Worm (Caenorhabditis elegans) whole organism, early embryonic: Measurements from ENCODE around the gene srd-8.

Source experiments
- B0310.2 ChIP-seq: sonication (generic microtip); optimal IDR thresholded peaks from 2 replicates; lab custom pipeline; 2016; ENCODE audit warnings: mild to moderate bottlenecking, missing genetic modification characterization, missing compliant biosample characterization
- F13C5.2 ChIP-seq: sonication (generic microtip); optimal IDR thresholded peaks from 2 replicates; lab custom pipeline; 2017; ENCODE audit warnings: mild to moderate bottlenecking, missing genetic modification characterization, inconsistent platforms, missing compliant biosample characterization
- aly-1 ChIP-seq: sonication (generic microtip); optimal IDR thresholded peaks from 2 replicates; lab custom pipeline; 2016; ENCODE audit warnings: missing genetic modification characterization, missing compliant biosample characterization
- ama-1 ChIP-seq: fragments of 150-350 bp; optimal IDR thresholded peaks from 2 replicates; lab custom pipeline; 2014
- ceh-13 ChIP-seq: fragments of 200-800 bp; sonication (Bioruptor generic); optimal IDR thresholded peaks from 2 replicates; lab custom pipeline; 2018; ENCODE audit warnings: mild to moderate bottlenecking, missing genetic modification characterization, missing compliant biosample characterization
- ceh-36 ChIP-seq: sonication (generic microtip); optimal IDR thresholded peaks from 2 replicates; lab custom pipeline; 2016; ENCODE audit warnings: missing genetic modification characterization, inconsistent platforms, missing compliant biosample characterization
- ets-7 ChIP-seq: sonication (generic microtip); optimal IDR thresholded peaks from 2 replicates; lab custom pipeline; 2016; ENCODE audit warnings: missing genotype, missing genetic modification characterization, missing compliant biosample characterization
- flt-1 ChIP-seq: fragments of 200-800 bp; sonication (Bioruptor generic); IDR thresholded peaks from 2 replicates; pipeline ENCODE4 v1.3.6; 2022; ENCODE audit warnings: missing genetic modification characterization, missing compliant biosample characterization
- hmbx-1 ChIP-seq: sonication (generic microtip); optimal IDR thresholded peaks from 2 replicates; lab custom pipeline; 2016; ENCODE audit warnings: mild to moderate bottlenecking, missing genetic modification characterization, missing compliant biosample characterization
- hmg-4 ChIP-seq: fragments of 200-800 bp; sonication (Bioruptor generic); optimal IDR thresholded peaks from 2 replicates; lab custom pipeline; 2018; ENCODE audit warnings: mild to moderate bottlenecking, missing genetic modification characterization, missing compliant biosample characterization
- hnd-1 ChIP-seq: sonication (generic microtip); optimal IDR thresholded peaks from 2 replicates; lab custom pipeline; 2016; ENCODE audit warnings: missing genetic modification characterization, missing compliant biosample characterization
- pes-1 ChIP-seq: fragments of 200-800 bp; sonication (Bioruptor generic); IDR thresholded peaks from 2 replicates; pipeline ENCODE4 v1.3.6; 2022; ENCODE audit warnings: missing genetic modification reagents, missing genetic modification characterization, missing compliant biosample characterization
- scrt-1 ChIP-seq: fragments of 200-800 bp; sonication (Bioruptor generic); IDR thresholded peaks from 2 replicates; pipeline ENCODE4 v1.3.6; 2022; ENCODE audit warnings: missing genetic modification characterization, missing compliant biosample characterization
- sea-1 ChIP-seq: fragments of 200-800 bp; sonication (Bioruptor generic); conservative IDR thresholded peaks from 2 replicates; pipeline ENCODE4 v1.3.6; 2022; ENCODE audit warnings: missing genetic modification characterization, missing compliant biosample characterization
- tbx-11 ChIP-seq: fragments of 200-800 bp; sonication (Bioruptor generic); IDR thresholded peaks from 2 replicates; pipeline ENCODE4 v1.3.6; 2022; ENCODE audit warnings: missing genetic modification characterization, missing compliant biosample characterization
- tbx-37 ChIP-seq: fragments of 200-800 bp; sonication (Bioruptor generic); conservative IDR thresholded peaks from 2 replicates; pipeline ENCODE4 v1.3.6; 2022; ENCODE audit warnings: missing genetic modification reagents, missing genetic modification characterization, missing compliant biosample characterization
- tra-4 ChIP-seq: sonication (generic microtip); optimal IDR thresholded peaks from 2 replicates; lab custom pipeline; 2017; ENCODE audit warnings: missing genetic modification characterization, missing compliant biosample characterization

Gene srd-8

ce11 chrIV:5635551-5635950 lies 9.9 kb downstream of the srd-8 start, which contains the start of gene srd-13:
Gene srd-13, minus strand, starts transcription at chrIV:5635651.
- TF ChIP-seq tra-4 (tag; lab: Kevin White, UChicago) (no peak), sea-1 (GFP tag; lab: Robert Waterston, UW) (no peak), ceh-13 (GFP tag; lab: Kevin White, UChicago) (no peak), tbx-37 (GFP tag; lab: Robert Waterston, UW) (no peak), hnd-1 (tag; lab: Kevin White, UChicago) (no peak), F13C5.2 (tag; lab: Kevin White, UChicago) (no peak), B0310.2 (no peak)

DNA sequence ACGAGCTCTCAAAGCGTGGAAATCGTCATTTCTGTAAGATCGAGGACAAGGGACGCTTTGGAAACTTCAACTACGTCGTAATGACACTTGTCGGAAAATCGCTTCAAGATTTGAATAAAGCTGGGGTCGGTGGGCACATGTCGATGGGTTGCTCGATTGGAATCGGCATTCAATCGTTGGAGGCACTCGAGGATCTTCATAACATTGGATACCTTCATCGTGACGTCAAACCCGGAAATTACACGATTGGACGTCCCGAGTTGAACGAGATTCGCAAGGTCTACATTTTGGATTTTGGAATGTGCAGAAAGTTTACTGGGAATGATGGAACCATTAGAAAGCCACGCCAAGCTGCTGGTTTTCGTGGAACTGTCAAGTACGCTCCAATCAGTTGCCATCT lies 12.9 kb downstream of the srd-8 start:
- no peak for TF ChIP-seq pes-1 (GFP tag; lab: Robert Waterston, UW)
- no peak for TF ChIP-seq hmbx-1 (tag; lab: Kevin White, UChicago)
- TF ChIP-seq F13C5.2 (tag; lab: Kevin White, UChicago), result no peak
- no peak for TF ChIP-seq ets-7 (tag; lab: Kevin White, UChicago)
- no peak for TF ChIP-seq sea-1 (GFP tag; lab: Robert Waterston, UW)
- TF ChIP-seq ama-1 (lab: Kevin White, UChicago), result no peak
- no peak for TF ChIP-seq tbx-11
- TF ChIP-seq aly-1 (tag; lab: Kevin White, UChicago), result no peak
- TF ChIP-seq tbx-37 (GFP tag; lab: Robert Waterston, UW), result no peak
- no peak for TF ChIP-seq ceh-13 (GFP tag; lab: Kevin White, UChicago)
- TF ChIP-seq scrt-1 (GFP tag; lab: Robert Waterston, UW), result no peak
- no peak for TF ChIP-seq tra-4 (tag; lab: Kevin White, UChicago)
- TF ChIP-seq B0310.2, result no peak
- TF ChIP-seq hnd-1 (tag; lab: Kevin White, UChicago), result no peak
- no peak for TF ChIP-seq flt-1 (GFP tag; lab: Robert Waterston, UW)
- TF ChIP-seq hmg-4, result no peak

- no peak for TF ChIP-seq hmbx-1 (tag; lab: Kevin White, UChicago)
- TF ChIP-seq tbx-37 (GFP tag; lab: Robert Waterston, UW), result no peak
- no peak for TF ChIP-seq scrt-1 (GFP tag; lab: Robert Waterston, UW)
- TF ChIP-seq ceh-13 (GFP tag; lab: Kevin White, UChicago), result no peak
- TF ChIP-seq hnd-1 (tag; lab: Kevin White, UChicago), result no peak
- TF ChIP-seq sea-1 (GFP tag; lab: Robert Waterston, UW), result no peak
- no peak for TF ChIP-seq pes-1 (GFP tag; lab: Robert Waterston, UW)
- TF ChIP-seq F13C5.2 (tag; lab: Kevin White, UChicago), result no peak
- no peak for TF ChIP-seq tbx-11
- TF ChIP-seq aly-1 (tag; lab: Kevin White, UChicago), result no peak
- TF ChIP-seq B0310.2, result no peak
- TF ChIP-seq hmg-4, result no peak
- no peak for TF ChIP-seq tra-4 (tag; lab: Kevin White, UChicago)
- no peak for TF ChIP-seq ceh-36 (tag; lab: Kevin White, UChicago)
These were observed 13.8 kb downstream of the srd-8 start, which contains the start of gene ttbk-8.2 for ce11 chrIV:5631628-5632027. Gene ttbk-8.2, plus strand, starts transcription at chrIV:5631928.

- TF ChIP-seq scrt-1 (GFP tag; lab: Robert Waterston, UW), result no peak
- no peak for TF ChIP-seq hnd-1 (tag; lab: Kevin White, UChicago)
- no peak for TF ChIP-seq tbx-11
- TF ChIP-seq F13C5.2 (tag; lab: Kevin White, UChicago), result no peak
- TF ChIP-seq sea-1 (GFP tag; lab: Robert Waterston, UW), result no peak
- TF ChIP-seq ceh-13 (GFP tag; lab: Kevin White, UChicago), result no peak
- no peak for TF ChIP-seq hmg-4
- no peak for TF ChIP-seq hmbx-1 (tag; lab: Kevin White, UChicago)
- no peak for TF ChIP-seq tra-4 (tag; lab: Kevin White, UChicago)
- TF ChIP-seq aly-1 (tag; lab: Kevin White, UChicago), result no peak
- TF ChIP-seq flt-1 (GFP tag; lab: Robert Waterston, UW), result no peak
- no peak for TF ChIP-seq pes-1 (GFP tag; lab: Robert Waterston, UW)
These were observed 15.3 kb downstream of the srd-8 start, which contains the start of gene srd-12 for ce11 chrIV:5630156-5630555. Gene srd-12, minus strand, starts transcription at chrIV:5630256.

- TF ChIP-seq F13C5.2 (tag; lab: Kevin White, UChicago), result no peak
- TF ChIP-seq pes-1 (GFP tag; lab: Robert Waterston, UW), result no peak
- no peak for TF ChIP-seq hmbx-1 (tag; lab: Kevin White, UChicago)
- TF ChIP-seq ceh-36 (tag; lab: Kevin White, UChicago), result no peak
- no peak for TF ChIP-seq tbx-11
- TF ChIP-seq tra-4 (tag; lab: Kevin White, UChicago), result no peak
- TF ChIP-seq ets-7 (tag; lab: Kevin White, UChicago), result no peak
These were observed 18.4 kb downstream of the srd-8 start, which contains the start of gene srsx-14 for ce11 chrIV:5627056-5627455. Gene srsx-14, minus strand, starts transcription at chrIV:5627156.

DNA sequence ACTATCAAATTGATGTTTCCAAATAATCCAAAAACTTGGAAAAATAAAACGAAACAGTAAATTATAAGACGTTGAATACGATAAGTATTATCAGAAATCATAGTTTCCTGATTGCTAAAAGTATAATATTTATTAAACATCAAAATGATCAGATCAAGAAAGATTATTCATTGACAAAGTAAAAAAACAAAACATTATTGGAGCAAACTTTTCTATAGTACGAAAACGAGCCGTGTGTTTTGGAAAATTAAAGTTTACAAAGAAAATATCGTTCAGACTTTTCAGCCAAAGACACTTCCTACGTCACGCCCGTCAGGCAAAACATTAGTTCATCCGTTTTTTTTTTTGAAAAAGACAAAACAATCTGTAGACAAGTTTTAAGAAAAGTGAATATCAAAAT lies 21.7 kb downstream of the srd-8 start, which contains the start of gene srsx-15:
Gene srsx-15, minus strand, starts transcription at position 101 of the 400 bp plus-strand sequence.
- no peak for TF ChIP-seq tra-4 (tag; lab: Kevin White, UChicago)
- no peak for TF ChIP-seq ceh-13 (GFP tag; lab: Kevin White, UChicago)
- TF ChIP-seq F13C5.2 (tag; lab: Kevin White, UChicago), result no peak
- TF ChIP-seq aly-1 (tag; lab: Kevin White, UChicago), result no peak
- TF ChIP-seq tbx-11, result no peak
- no peak for TF ChIP-seq hmbx-1 (tag; lab: Kevin White, UChicago)
- TF ChIP-seq scrt-1 (GFP tag; lab: Robert Waterston, UW), result no peak
- TF ChIP-seq ceh-36 (tag; lab: Kevin White, UChicago), result no peak

DNA sequence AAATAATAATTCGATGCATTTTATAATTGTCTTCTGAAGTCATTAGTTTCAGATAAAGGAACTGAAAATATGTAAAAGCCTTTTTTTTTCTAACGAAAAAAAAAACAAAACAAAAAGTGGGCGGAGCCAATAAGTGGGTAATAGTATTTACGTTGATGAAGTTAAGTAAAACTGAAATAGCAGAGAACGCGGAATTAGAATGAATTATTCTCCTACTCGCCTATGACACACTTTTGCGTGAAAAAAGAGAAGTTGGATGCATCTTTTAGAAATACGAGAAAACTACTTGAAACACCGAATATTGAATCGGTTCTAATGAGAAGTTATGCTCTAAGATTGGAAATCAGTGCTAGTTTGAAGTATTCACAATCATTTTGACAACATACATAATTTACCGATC lies 25.8 kb downstream of the srd-8 start, which contains the start of gene srsx-16:
Gene srsx-16, minus strand, starts transcription at position 101 of the 400 bp plus-strand sequence.
- no peak for TF ChIP-seq scrt-1 (GFP tag; lab: Robert Waterston, UW)
- TF ChIP-seq hmbx-1 (tag; lab: Kevin White, UChicago), result no peak
- TF ChIP-seq tbx-11, result no peak
- no peak for TF ChIP-seq ceh-36 (tag; lab: Kevin White, UChicago)
- no peak for TF ChIP-seq tra-4 (tag; lab: Kevin White, UChicago)
- no peak for TF ChIP-seq B0310.2
- no peak for TF ChIP-seq aly-1 (tag; lab: Kevin White, UChicago)
- no peak for TF ChIP-seq hnd-1 (tag; lab: Kevin White, UChicago)
- no peak for TF ChIP-seq ets-7 (tag; lab: Kevin White, UChicago)
- no peak for TF ChIP-seq hmg-4
- TF ChIP-seq ama-1 (lab: Kevin White, UChicago), result no peak
- no peak for TF ChIP-seq ceh-13 (GFP tag; lab: Kevin White, UChicago)
- TF ChIP-seq sea-1 (GFP tag; lab: Robert Waterston, UW), result no peak
- no peak for TF ChIP-seq F13C5.2 (tag; lab: Kevin White, UChicago)
- no peak for TF ChIP-seq tbx-37 (GFP tag; lab: Robert Waterston, UW)
- TF ChIP-seq flt-1 (GFP tag; lab: Robert Waterston, UW), result no peak
- no peak for TF ChIP-seq pes-1 (GFP tag; lab: Robert Waterston, UW)
